Worm (Caenorhabditis elegans): ENCODE data around the gene F31E8.4.

ce11 chrII:6826726-6827125 is 26.8 kb upstream of the F31E8.4 start:
- no peak for TF ChIP-seq ref-1 (GFP tag; conservative IDR thresholded peaks at IDR 0.05)
- no peak for TF ChIP-seq ztf-23 (GFP tag; IDR thresholded peaks at IDR 0.05)
- TF ChIP-seq flt-1 (GFP tag; IDR thresholded peaks at IDR 0.05): no peak
- no peak for TF ChIP-seq med-1 (GFP tag; optimal IDR thresholded peaks at IDR 0.05; ENCODE audit: insufficient read depth)
- no peak for TF ChIP-seq ztf-29 (GFP tag; IDR thresholded peaks at IDR 0.05)
- no peak for TF ChIP-seq T22C8.4 (GFP tag; IDR thresholded peaks at IDR 0.05)
- no peak for TF ChIP-seq klf-2 (GFP tag; conservative IDR thresholded peaks at IDR 0.05)

All from whole organism, midembryonic.